Fruit fly (Drosophila melanogaster) S2 (cell line): ENCODE results near the gene Fnta.

Experiments used
- CG8478 ChIP-seq: fragments of >200 bp; optimal IDR thresholded peaks from 2 replicates; lab custom pipeline; 2018
- CTCF ChIP-seq, 2 experiments: fragments of >200 bp; optimal IDR thresholded peaks; 2 replicates each; lab custom pipeline; 2018

Fnta gene

DNA sequence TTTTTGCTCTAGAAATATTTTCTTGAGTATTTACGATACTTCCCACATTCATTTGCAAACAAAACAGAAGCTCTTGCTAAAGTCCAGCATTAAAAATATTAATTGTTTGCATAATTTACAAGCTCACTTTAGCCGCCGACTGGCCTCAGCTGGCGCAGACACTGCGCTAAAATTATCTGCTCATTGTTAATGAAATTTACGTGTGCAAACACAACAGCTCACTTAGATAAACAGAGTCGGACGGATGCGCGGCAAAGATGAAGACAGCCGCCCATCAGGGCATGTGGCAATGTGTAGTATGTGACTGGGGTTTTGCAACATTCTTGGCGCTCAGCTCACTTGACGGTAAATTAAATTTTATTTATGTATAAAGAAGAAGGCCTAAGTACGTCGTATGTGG lies 1.5 kb downstream of the Fnta start:
- no peak for TF ChIP-seq CG8478
- TF ChIP-seq CTCF (optimal IDR thresholded peaks at IDR 0.05; lab: Kevin White, UChicago), result no peak

DNA sequence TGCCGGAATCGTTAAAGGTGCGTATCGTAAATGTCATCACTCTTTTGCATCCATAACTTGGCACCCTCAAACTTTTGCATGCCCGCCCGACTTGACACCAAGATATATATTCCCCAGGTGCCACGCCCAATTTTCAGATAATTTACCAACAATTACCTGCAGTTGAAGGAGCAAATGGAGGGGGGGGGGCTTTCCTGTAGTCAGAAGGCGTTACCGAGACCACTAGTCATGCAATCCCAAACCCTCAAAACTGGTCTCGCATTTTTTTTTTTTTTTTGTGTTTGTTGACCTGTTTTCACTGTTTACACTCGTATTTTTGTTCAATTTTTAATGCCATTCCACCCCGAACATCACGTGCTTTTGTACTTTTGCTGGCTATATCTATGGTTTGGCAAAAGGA lies 4.8 kb downstream of the Fnta start:
- no peak for TF ChIP-seq CG8478
- TF ChIP-seq CTCF (optimal IDR thresholded peaks at IDR 0.05; lab: Kevin White, UChicago), result no peak

DNA sequence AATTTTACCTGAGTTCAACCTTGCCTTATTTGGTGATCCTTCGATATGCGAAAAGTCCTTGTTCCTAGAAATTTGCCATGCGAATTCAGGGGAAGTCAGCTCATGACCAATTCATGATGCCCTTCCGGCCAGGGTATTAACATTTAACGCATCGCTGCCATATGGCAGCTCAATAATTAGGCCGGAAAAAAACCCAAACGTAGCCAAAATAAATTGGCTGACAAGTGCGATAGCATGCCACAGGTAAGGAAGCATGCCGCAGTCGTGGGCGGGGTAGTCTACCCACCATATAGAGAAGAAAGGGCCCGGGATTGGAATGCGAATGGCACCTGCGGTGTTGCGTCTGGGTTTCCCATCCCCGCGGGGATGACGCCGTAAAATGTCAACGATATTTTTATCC lies 6.7 kb downstream of the Fnta start:
- TF ChIP-seq CG8478, result no peak

DNA sequence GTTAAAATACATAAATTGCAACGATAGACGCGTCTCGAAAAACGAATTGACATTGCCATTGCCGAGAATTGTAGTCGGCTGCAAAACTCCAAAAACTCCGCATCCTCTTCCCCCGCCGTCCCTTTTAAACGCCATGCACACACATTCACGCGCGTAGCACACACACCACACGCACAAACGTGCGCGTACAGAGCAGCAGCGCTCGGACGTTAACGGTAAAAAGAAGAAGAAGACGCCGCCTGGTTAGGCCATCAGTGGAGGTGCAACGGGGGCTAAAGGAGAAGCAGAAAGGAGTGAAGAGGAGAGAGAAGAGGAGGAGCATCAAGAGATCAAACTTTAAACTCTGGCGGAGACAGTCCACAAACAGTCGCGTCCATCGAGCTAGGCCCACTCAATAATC lies 8.2 kb downstream of the Fnta start:
- no peak for TF ChIP-seq CG8478
- TF ChIP-seq CTCF (optimal IDR thresholded peaks at IDR 0.05; lab: Kevin White, UChicago), result no peak

- no peak for TF ChIP-seq CTCF (optimal IDR thresholded peaks at IDR 0.05; lab: Kevin White, UChicago)
- TF ChIP-seq CG8478, result no peak
Observed at dm6 chr2L:4821757-4822156, 8.7 kb downstream of the Fnta start, which contains the start of gene CG15628. Gene CG15628, plus strand, starts transcription at chr2L:4821774.

- TF ChIP-seq CTCF (optimal IDR thresholded peaks at IDR 0.05; lab: Kevin White, UChicago), result no peak
Observed at dm6 chr2L:4821319-4821717, 9.2 kb downstream of the Fnta start.

- TF ChIP-seq CG8478 (no peak), CTCF (optimal IDR thresholded peaks at IDR 0.05; lab: Kevin White, UChicago) (no peak)
Observed at dm6 chr2L:4820448-4821318, 9.8 kb downstream of the Fnta start.

- no peak for TF ChIP-seq CTCF (optimal IDR thresholded peaks at IDR 0.05; lab: Kevin White, UChicago)
Observed at dm6 chr2L:4819995-4820394, 10.5 kb downstream of the Fnta start.

dm6 chr2L:4818056-4818455 lies 12.4 kb downstream of the Fnta start, which contains the start of gene CG3225:
Gene CG3225, minus strand, starts transcription at chr2L:4818245.
- TF ChIP-seq CTCF (optimal IDR thresholded peaks at IDR 0.05; lab: Kevin White, UChicago), result no peak
- TF ChIP-seq CG8478, result no peak

dm6 chr2L:4813023-4813339 lies 17.5 kb downstream of the Fnta start:
- TF ChIP-seq CG8478 (no peak), CTCF (optimal IDR thresholded peaks at IDR 0.05; lab: Kevin White, UChicago) (no peak)

dm6 chr2L:4812261-4813022 lies 18.1 kb downstream of the Fnta start, which contains the start of gene CG15629:
Gene CG15629, plus strand, starts transcription at chr2L:4813009.
- TF ChIP-seq CG8478 (no peak), CTCF (optimal IDR thresholded peaks at IDR 0.05; lab: Kevin White, UChicago) (no peak)

- TF ChIP-seq CG8478 (no peak), CTCF (optimal IDR thresholded peaks at IDR 0.05; lab: Kevin White, UChicago) (no peak)
Observed at dm6 chr2L:4811491-4812058, 18.9 kb downstream of the Fnta start.

dm6 chr2L:4810697-4811490 lies 19.6 kb downstream of the Fnta start:
- TF ChIP-seq CTCF (optimal IDR thresholded peaks at IDR 0.05; lab: Kevin White, UChicago), result no peak
- TF ChIP-seq CG8478, result no peak

DNA sequence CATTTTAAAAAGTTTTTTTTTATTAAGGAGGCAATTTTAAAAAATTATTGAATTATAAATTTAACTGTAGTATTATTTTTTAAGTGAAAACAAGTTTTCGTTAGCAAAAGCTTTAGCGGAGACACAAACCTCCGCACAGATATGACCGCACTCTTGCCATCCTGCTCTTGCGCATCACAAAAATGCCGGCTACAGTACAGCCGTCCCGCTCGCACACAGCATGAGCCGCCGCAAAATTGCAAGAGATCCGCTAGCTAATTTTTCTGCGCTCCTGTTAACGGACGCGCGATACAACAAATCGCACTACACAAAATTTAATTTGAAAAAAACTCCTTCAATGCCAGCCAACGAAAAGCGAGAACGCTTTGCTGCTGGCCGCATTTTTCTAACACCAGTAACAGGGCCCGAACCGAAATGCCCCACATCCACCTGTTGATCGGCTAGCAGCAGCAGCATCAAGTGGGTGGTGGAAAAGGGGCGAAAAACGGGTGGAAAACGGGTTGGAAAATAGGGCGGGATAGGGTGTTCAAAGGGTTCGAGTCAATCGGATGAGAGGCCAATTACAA lies 20.4 kb downstream of the Fnta start:
- TF ChIP-seq CTCF (optimal IDR thresholded peaks at IDR 0.05; lab: Kevin White, UChicago) (peak in 1 of 2 experiments; percentile 23), CG8478 (no peak)
